Fruit fly (Drosophila melanogaster) whole organism, adult: Measurements from ENCODE around the gene CG31131.
"Not testable (repeated sequence)": the region's sequence is repeated elsewhere in the genome, so short reads cannot be mapped to it uniquely, and the experiment has no call there.

Source experiments
- CG11617 ChIP-seq: fragments of 200-800 bp; sonication (Bioruptor generic); optimal IDR thresholded peaks from 2 replicates; lab custom pipeline; 2017; ENCODE audit warnings: mild to moderate bottlenecking, missing biosample characterization, missing genetic modification reagents, missing genetic modification characterization
- CG12768 ChIP-seq: fragments of 200-800 bp; sonication (Bioruptor generic); optimal IDR thresholded peaks from 2 replicates; lab custom pipeline; 2017; ENCODE audit warnings: missing biosample characterization, missing genetic modification characterization, mild to moderate bottlenecking, moderate library complexity, missing genetic modification reagents
- CG14711 ChIP-seq: fragments of 200-800 bp; sonication (Bioruptor generic); optimal IDR thresholded peaks from 2 replicates; lab custom pipeline; 2018; ENCODE audit warnings: missing biosample characterization, mild to moderate bottlenecking, missing genetic modification characterization, moderate library complexity
- CG1620 ChIP-seq: fragments of 200-800 bp; sonication (Bioruptor generic); optimal IDR thresholded peaks from 2 replicates; lab custom pipeline; 2016; ENCODE audit warnings: missing biosample characterization, missing genetic modification characterization
- CG33017 ChIP-seq: fragments of 200-800 bp; sonication (Bioruptor generic); optimal IDR thresholded peaks from 2 replicates; lab custom pipeline; 2018; ENCODE audit warnings: missing biosample characterization, mild to moderate bottlenecking, missing genetic modification characterization, moderate library complexity
- CG5204 ChIP-seq: fragments of 200-800 bp; sonication (Bioruptor generic); optimal IDR thresholded peaks from 2 replicates; lab custom pipeline; 2016; ENCODE audit warnings: missing biosample characterization, missing genetic modification characterization
- CG7045 ChIP-seq: fragments of 200-800 bp; sonication (Bioruptor generic); optimal IDR thresholded peaks from 2 replicates; lab custom pipeline; 2017; ENCODE audit warnings: missing biosample characterization, mild to moderate bottlenecking, missing genetic modification characterization
- CG7101 ChIP-seq: fragments of 200-800 bp; sonication (Bioruptor generic); optimal IDR thresholded peaks from 2 replicates; lab custom pipeline; 2018; ENCODE audit warnings: missing biosample characterization, mild to moderate bottlenecking, missing genetic modification characterization, moderate library complexity
- Clk ChIP-seq: fragments of 200-800 bp; sonication (Bioruptor generic); optimal IDR thresholded peaks from 2 replicates; lab custom pipeline; 2017; ENCODE audit warnings: missing biosample characterization, missing genetic modification characterization
- Crg-1 ChIP-seq: fragments of 200-800 bp; sonication (Bioruptor generic); optimal IDR thresholded peaks from 2 replicates; lab custom pipeline; 2016; ENCODE audit warnings: missing biosample characterization, missing genetic modification characterization
- Hr96 ChIP-seq: fragments of 200-800 bp; sonication (Bioruptor generic); optimal IDR thresholded peaks from 2 replicates; lab custom pipeline; 2016; ENCODE audit warnings: missing biosample characterization, missing genetic modification characterization
- Mnt ChIP-seq: fragments of 200-800 bp; sonication (Bioruptor generic); optimal IDR thresholded peaks from 2 replicates; lab custom pipeline; 2016; ENCODE audit warnings: missing biosample characterization, mild to moderate bottlenecking, missing genetic modification characterization
- bab1 ChIP-seq: fragments of 200-800 bp; sonication (Bioruptor generic); optimal IDR thresholded peaks from 3 replicates; lab custom pipeline; 2019; ENCODE audit warnings: missing biosample characterization, mild to moderate bottlenecking, missing genetic modification characterization, moderate library complexity
- cic ChIP-seq: fragments of 200-800 bp; sonication (Bioruptor generic); optimal IDR thresholded peaks from 2 replicates; lab custom pipeline; 2017; ENCODE audit warnings: missing biosample characterization, mild to moderate bottlenecking, missing genetic modification characterization, moderate library complexity
- cnc ChIP-seq, 2 experiments: fragments of >200 bp; optimal IDR thresholded peaks; 2 replicates each; lab custom pipeline; 2017
- kay ChIP-seq: fragments of 200-800 bp; sonication (Bioruptor generic); peaks from one replicate; lab custom pipeline; 2016; ENCODE audit warnings: missing biosample characterization, missing genetic modification characterization, borderline replicate concordance
- ovo ChIP-seq: fragments of 200-800 bp; sonication (Bioruptor generic); optimal IDR thresholded peaks from 2 replicates; lab custom pipeline; 2016; ENCODE audit warnings: missing biosample characterization, missing genetic modification characterization
- pad ChIP-seq: fragments of 200-800 bp; sonication (Bioruptor generic); optimal IDR thresholded peaks from 3 replicates; lab custom pipeline; 2017; ENCODE audit warnings: missing biosample characterization, missing genetic modification characterization, mild to moderate bottlenecking, moderate library complexity, missing genetic modification reagents
- tj ChIP-seq: fragments of 200-800 bp; sonication (Bioruptor generic); optimal IDR thresholded peaks from 3 replicates; lab custom pipeline; 2017; ENCODE audit warnings: missing biosample characterization, mild to moderate bottlenecking, missing genetic modification characterization, moderate library complexity
- toe ChIP-seq: fragments of 200-800 bp; sonication (Bioruptor generic); optimal IDR thresholded peaks from 2 replicates; lab custom pipeline; 2016; ENCODE audit warnings: missing biosample characterization, missing genetic modification characterization

The CG31131 gene

DNA sequence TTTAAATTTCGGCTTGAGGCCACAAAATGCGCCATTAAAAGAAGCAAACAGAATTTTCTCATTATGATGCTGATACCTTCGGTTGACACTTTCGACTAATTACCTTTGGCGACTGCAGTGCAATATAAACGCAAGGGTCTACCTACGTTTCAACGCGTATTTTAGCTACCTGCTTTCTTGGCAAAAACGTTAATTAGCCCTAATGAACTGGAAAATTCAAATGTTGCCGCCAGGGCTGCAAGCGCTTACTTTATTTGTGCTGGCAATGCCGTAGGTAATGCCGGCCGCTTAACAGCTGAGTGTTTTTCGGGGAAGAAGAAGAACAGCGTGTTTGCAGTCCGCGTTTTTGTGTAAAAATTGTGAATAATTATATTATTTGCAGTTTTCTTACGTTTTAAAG lies at the start of gene CG31131, which contains the start of gene CG4849:
TSS of gene CG31131 (minus strand) at position 101 of the 400 bp plus-strand sequence.
TSS of gene CG4849 (plus strand) at position 297 of the 400 bp plus-strand sequence.
- TF ChIP-seq tj; ovo (GFP tag; lab: Kevin White, UChicago); CG7045 (GFP tag; lab: Kevin White, UChicago): not testable (repeated sequence)

DNA sequence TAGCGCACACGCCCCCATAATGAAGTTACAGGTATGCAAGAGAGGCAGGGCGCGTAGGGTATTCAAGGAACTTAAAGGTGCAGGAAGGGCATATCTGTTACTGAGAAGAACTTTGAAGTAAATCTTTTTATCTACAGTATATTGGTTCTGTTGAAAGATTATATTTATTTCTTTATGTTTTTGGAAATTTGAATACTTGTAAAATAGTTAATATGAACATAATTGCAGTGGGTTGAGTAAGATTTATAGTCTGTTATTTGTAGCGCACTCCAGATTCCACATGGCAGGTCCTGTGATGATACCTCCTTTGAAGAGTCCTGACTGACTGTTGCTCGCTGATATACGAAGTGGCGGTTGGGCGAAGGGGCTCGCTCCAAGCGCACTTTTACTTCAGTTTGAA lies 41.0 kb upstream of the CG31131 start:
- TF ChIP-seq CG1620 (GFP tag; lab: Kevin White, UChicago) (no peak), CG11617 (GFP tag; lab: Kevin White, UChicago) (no peak), pad (GFP tag; lab: Kevin White, UChicago) (no peak)

DNA sequence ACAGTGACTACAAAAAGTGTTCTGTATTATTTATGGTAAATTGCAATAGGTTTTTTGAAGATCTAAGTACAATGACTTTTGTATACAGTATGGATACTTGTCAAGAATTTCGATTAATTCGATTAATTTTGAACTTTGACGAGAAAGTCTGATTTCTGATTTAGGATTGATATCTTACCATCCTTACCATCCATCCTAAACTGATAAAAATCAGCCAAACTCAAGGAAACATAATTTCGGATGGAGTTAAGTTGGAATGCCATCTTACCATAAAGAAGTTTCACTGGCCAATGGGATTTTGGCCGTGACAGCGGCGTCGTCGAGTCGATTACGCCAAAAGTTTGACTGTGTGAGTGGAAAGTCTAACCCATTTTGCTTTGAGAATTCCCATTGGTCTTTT lies 27.6 kb upstream of the CG31131 start, which contains the start of gene CG4815:
TSS of gene CG4815 (minus strand) at position 101 of the 400 bp plus-strand sequence.
- TF ChIP-seq Hr96 (GFP tag; lab: Kevin White, UChicago) (no peak), CG7101 (tag; lab: Kevin White, UChicago) (no peak), cic (GFP tag; lab: Kevin White, UChicago) (no peak), CG14711 (tag; lab: Kevin White, UChicago) (no peak), pad (GFP tag; lab: Kevin White, UChicago) (no peak), CG5204 (GFP tag; lab: Kevin White, UChicago) (no peak), toe (GFP tag; lab: Kevin White, UChicago) (no peak), Clk (GFP tag; lab: Kevin White, UChicago) (no peak), CG12768 (no peak), Mnt (GFP tag; lab: Kevin White, UChicago) (no peak), kay (GFP tag; lab: Kevin White, UChicago) (no peak), CG7045 (GFP tag; lab: Kevin White, UChicago) (no peak), CG11617 (GFP tag; lab: Kevin White, UChicago) (no peak), ovo (GFP tag; lab: Kevin White, UChicago) (no peak), Crg-1 (GFP tag; lab: Kevin White, UChicago) (no peak)

DNA sequence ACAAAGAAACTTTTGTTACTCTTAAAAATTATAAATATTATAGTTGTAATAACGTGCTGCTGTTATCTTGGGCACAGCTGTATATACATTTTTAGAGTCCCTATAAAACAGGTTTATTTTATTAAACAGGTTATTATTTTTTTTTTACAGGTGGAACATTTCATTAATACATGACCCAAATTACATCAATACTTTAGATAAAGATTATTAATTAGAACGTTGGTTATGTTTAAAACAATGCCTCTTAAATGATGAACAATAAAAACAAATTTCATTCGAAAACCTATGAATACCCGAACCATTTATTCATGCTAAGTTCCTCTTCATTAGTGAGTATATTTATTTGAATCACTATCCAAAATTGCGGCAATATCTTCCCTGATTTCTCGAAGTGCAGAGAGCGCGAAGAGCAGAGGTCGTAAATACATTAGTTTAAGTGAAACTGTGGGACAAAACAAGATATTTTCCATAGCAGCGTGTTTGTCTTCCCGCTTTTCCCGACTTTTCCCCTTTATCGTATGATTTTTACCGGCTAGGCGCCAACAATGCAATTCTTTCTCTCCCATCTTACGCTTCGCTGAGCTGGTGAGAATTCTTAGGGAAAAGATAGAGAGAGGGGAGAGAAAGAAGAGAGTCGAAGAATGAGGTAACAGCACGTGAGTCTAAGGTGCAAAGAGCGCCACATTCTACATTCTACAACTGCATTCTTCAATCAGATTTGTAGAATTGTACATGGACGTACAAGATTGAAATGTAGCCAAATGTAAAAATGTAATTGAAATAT lies 25.8 kb upstream of the CG31131 start:
- no peak for TF ChIP-seq ovo (GFP tag; lab: Kevin White, UChicago)
- TF ChIP-seq CG14711 (tag; lab: Kevin White, UChicago): peak; percentile 5
- TF ChIP-seq CG33017 (tag; lab: Kevin White, UChicago): peak; percentile 3
- peak; percentile 44 for TF ChIP-seq bab1 (GFP tag; lab: Kevin White, UChicago)
- peak; percentile 26 for TF ChIP-seq Hr96 (GFP tag; lab: Kevin White, UChicago)
- no peak for TF ChIP-seq Crg-1 (GFP tag; lab: Kevin White, UChicago)
- peak; percentile 58 for TF ChIP-seq CG11617 (GFP tag; lab: Kevin White, UChicago)
- peak; percentile 64 for TF ChIP-seq tj
- peak; percentile 55 for TF ChIP-seq Mnt (GFP tag; lab: Kevin White, UChicago)
- no peak for TF ChIP-seq cnc (optimal IDR thresholded peaks at IDR 0.05; lab: Kevin White, UChicago)
- TF ChIP-seq kay (GFP tag; lab: Kevin White, UChicago): peak; percentile 68
- TF ChIP-seq CG5204 (GFP tag; lab: Kevin White, UChicago): peak; percentile 30
- TF ChIP-seq cic (GFP tag; lab: Kevin White, UChicago): peak; percentile 9
- TF ChIP-seq Clk (GFP tag; lab: Kevin White, UChicago): no peak
- TF ChIP-seq CG1620 (GFP tag; lab: Kevin White, UChicago): peak; percentile 27
- peak; percentile 47 for TF ChIP-seq CG7045 (GFP tag; lab: Kevin White, UChicago)
- TF ChIP-seq toe (GFP tag; lab: Kevin White, UChicago): peak; percentile 47
- TF ChIP-seq CG7101 (tag; lab: Kevin White, UChicago): peak; percentile 3
- TF ChIP-seq pad (GFP tag; lab: Kevin White, UChicago): peak; percentile 88
- peak; percentile 63 for TF ChIP-seq CG12768

DNA sequence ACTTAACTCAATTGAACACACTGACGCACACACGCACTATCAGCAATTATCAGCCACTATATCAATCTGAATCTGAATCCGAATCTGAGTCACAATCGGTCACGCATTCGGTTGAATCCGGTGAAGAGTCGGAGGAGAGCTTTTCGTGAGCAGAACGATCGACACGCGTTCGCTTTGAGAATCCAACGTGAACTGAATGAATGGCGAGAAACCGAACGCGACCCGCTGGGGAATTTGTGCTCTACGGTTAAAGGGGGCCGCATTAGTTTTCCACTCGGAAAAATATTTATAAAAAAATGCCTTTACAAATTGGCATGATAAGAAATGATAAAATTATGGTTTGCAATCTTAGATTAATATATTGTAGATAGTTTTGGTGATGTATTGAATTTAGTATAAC lies 25.2 kb upstream of the CG31131 start, which contains the start of gene betaTub97EF:
TSS of gene betaTub97EF (minus strand) at position 196 of the 400 bp plus-strand sequence.
- TF ChIP-seq toe (GFP tag; lab: Kevin White, UChicago) (no peak), Hr96 (GFP tag; lab: Kevin White, UChicago) (peak; percentile 15), kay (GFP tag; lab: Kevin White, UChicago) (peak; percentile 6), CG33017 (tag; lab: Kevin White, UChicago) (no peak), cnc (optimal IDR thresholded peaks at IDR 0.05; lab: Kevin White, UChicago) (no peak), tj (no peak), Mnt (GFP tag; lab: Kevin White, UChicago) (peak; percentile 30), pad (GFP tag; lab: Kevin White, UChicago) (peak; percentile 14)

DNA sequence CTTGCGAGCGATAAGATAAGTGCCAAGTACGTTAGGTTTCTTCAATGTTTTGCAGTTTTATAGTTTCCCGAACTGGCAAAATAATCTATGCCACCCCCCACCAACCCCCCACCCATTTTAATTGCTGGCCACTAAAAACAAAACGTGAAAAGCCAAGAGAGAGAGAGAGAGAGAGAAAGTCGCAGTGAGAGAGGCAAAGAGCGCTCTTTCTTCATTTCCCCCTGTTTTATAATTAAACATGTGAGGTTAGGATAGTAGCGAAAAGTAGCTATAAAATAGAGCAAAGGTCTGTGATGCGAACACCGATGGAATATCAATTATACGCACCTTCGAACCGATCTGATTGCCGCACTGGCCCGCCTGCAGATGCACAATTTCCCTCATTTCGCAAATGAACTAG lies 24.8 kb upstream of the CG31131 start:
- no peak for TF ChIP-seq Mnt (GFP tag; lab: Kevin White, UChicago)
- no peak for TF ChIP-seq CG1620 (GFP tag; lab: Kevin White, UChicago)
- TF ChIP-seq CG5204 (GFP tag; lab: Kevin White, UChicago): no peak
- no peak for TF ChIP-seq Hr96 (GFP tag; lab: Kevin White, UChicago)
- TF ChIP-seq CG11617 (GFP tag; lab: Kevin White, UChicago): no peak
- no peak for TF ChIP-seq ovo (GFP tag; lab: Kevin White, UChicago)
- peak; percentile 22 for TF ChIP-seq tj
